Worm (Caenorhabditis elegans) whole organism, L2 larva: ENCODE measurements around the gene npr-17.
A peak's percentile ranks its signal among the peaks of the same experiment; 100 is the strongest.

Experiments
- C34F6.9 ChIP-seq: fragments of 150-350 bp; optimal IDR thresholded peaks from 2 replicates; lab custom pipeline; 2014; ENCODE audit warnings: missing biosample characterization, missing genetic modification characterization
- F13H6.1 ChIP-seq: sonication (generic microtip); optimal IDR thresholded peaks from 2 replicates; lab custom pipeline; 2016; ENCODE audit warnings: missing genetic modification characterization, missing compliant biosample characterization
- R02D3.7 ChIP-seq: fragments of 150-350 bp; optimal IDR thresholded peaks from 2 replicates; lab custom pipeline; 2014; ENCODE audit warnings: missing biosample characterization, missing genetic modification characterization
- Y55F3AM.14 ChIP-seq: fragments of 200-800 bp; sonication (Bioruptor generic); optimal IDR thresholded peaks from 2 replicates; lab custom pipeline; 2018; ENCODE audit warnings: mild to moderate bottlenecking, missing genetic modification characterization, missing compliant biosample characterization
- ZK546.5 ChIP-seq: sonication (generic microtip); optimal IDR thresholded peaks from 2 replicates; lab custom pipeline; 2017; ENCODE audit warnings: missing biosample characterization, missing genetic modification characterization
- alr-1 ChIP-seq: fragments of 150-350 bp; optimal IDR thresholded peaks from 2 replicates; lab custom pipeline; 2014; ENCODE audit warnings: missing biosample characterization, missing genetic modification characterization
- aly-2 ChIP-seq: fragments of 150-350 bp; optimal IDR thresholded peaks from 2 replicates; lab custom pipeline; 2014; ENCODE audit warnings: missing biosample characterization, missing genetic modification characterization
- ama-1 ChIP-seq: fragments of 150-350 bp; optimal IDR thresholded peaks from 2 replicates; lab custom pipeline; 2018; ENCODE audit warnings: inconsistent platforms
- blmp-1 ChIP-seq: sonication (generic microtip); optimal IDR thresholded peaks from 2 replicates; lab custom pipeline; 2017; ENCODE audit warnings: missing genetic modification characterization, mild to moderate bottlenecking, missing compliant biosample characterization, antibody characterized with exemption, moderate library complexity; ENCODE audit not compliant: insufficient read depth
- ceh-16 ChIP-seq: fragments of 150-350 bp; optimal IDR thresholded peaks from 2 replicates; lab custom pipeline; 2014; ENCODE audit warnings: missing biosample characterization, missing genetic modification characterization
- ceh-82 ChIP-seq: fragments of 150-350 bp; optimal IDR thresholded peaks from 2 replicates; lab custom pipeline; 2014; ENCODE audit warnings: missing biosample characterization, missing genetic modification characterization
- crh-2 ChIP-seq: sonication (generic microtip); optimal IDR thresholded peaks from 2 replicates; lab custom pipeline; 2017; ENCODE audit warnings: missing biosample characterization, missing genetic modification characterization
- egl-27 ChIP-seq: sonication (generic microtip); optimal IDR thresholded peaks from 3 replicates; lab custom pipeline; 2017; ENCODE audit warnings: missing biosample characterization, missing genetic modification reagents, missing genetic modification characterization
- elt-1 ChIP-seq: fragments of 150-350 bp; optimal IDR thresholded peaks from 2 replicates; lab custom pipeline; 2014; ENCODE audit warnings: missing biosample characterization, missing genetic modification characterization
- elt-3 ChIP-seq: sonication (generic microtip); optimal IDR thresholded peaks from 2 replicates; lab custom pipeline; 2017; ENCODE audit warnings: missing biosample characterization, missing genetic modification characterization
- fos-1 ChIP-seq: fragments of 150-350 bp; optimal IDR thresholded peaks from 2 replicates; lab custom pipeline; 2014; ENCODE audit warnings: missing biosample characterization, missing genetic modification characterization
- gmeb-1 ChIP-seq: fragments of 150-350 bp; optimal IDR thresholded peaks from 2 replicates; lab custom pipeline; 2014; ENCODE audit warnings: missing biosample characterization, missing genetic modification characterization
- lin-11 ChIP-seq: fragments of 150-350 bp; sonication (generic microtip); optimal IDR thresholded peaks from 2 replicates; lab custom pipeline; 2014; ENCODE audit warnings: missing biosample characterization, missing genetic modification characterization, inconsistent platforms, mixed read lengths
- lin-13 ChIP-seq: fragments of 150-350 bp; optimal IDR thresholded peaks from 2 replicates; lab custom pipeline; 2014; ENCODE audit warnings: missing biosample characterization, missing genetic modification reagents, missing genetic modification characterization
- lin-39 ChIP-seq: fragments of 150-350 bp; optimal IDR thresholded peaks from 2 replicates; lab custom pipeline; 2014; ENCODE audit warnings: missing biosample characterization, missing genetic modification reagents, missing genetic modification characterization
- lsy-2 ChIP-seq, 2 experiments: fragments of 150-350 bp in 1 of 2; sonication (generic microtip) in 1 of 2; optimal IDR thresholded peaks; 2 replicates each; lab custom pipeline; 2014 to 2017; ENCODE audit warnings: missing biosample characterization in 2 of 2, missing genetic modification characterization in 2 of 2
- mbf-1 ChIP-seq: sonication (generic microtip); optimal IDR thresholded peaks from 2 replicates; lab custom pipeline; 2017; ENCODE audit warnings: missing biosample characterization, missing genetic modification characterization
- mdl-1 ChIP-seq, 2 experiments: fragments of 150-350 bp in 1 of 2; sonication (generic microtip) in 1 of 2; optimal IDR thresholded peaks; 2 replicates each; lab custom pipeline; 2017; ENCODE audit warnings: missing biosample characterization in 2 of 2, missing genetic modification characterization in 2 of 2
- nhr-10 ChIP-seq: sonication (generic microtip); optimal IDR thresholded peaks from 2 replicates; lab custom pipeline; 2017; ENCODE audit warnings: missing biosample characterization, missing genetic modification characterization
- nhr-11 ChIP-seq: fragments of 150-350 bp; optimal IDR thresholded peaks from 2 replicates; lab custom pipeline; 2014; ENCODE audit warnings: missing biosample characterization, missing genetic modification characterization
- nhr-12 ChIP-seq: fragments of 150-350 bp; optimal IDR thresholded peaks from 2 replicates; lab custom pipeline; 2014; ENCODE audit warnings: missing biosample characterization, missing genetic modification characterization
- nhr-129 ChIP-seq: fragments of 150-350 bp; optimal IDR thresholded peaks from 2 replicates; lab custom pipeline; 2014; ENCODE audit warnings: missing biosample characterization, missing genetic modification characterization
- nhr-21 ChIP-seq: fragments of 150-350 bp; optimal IDR thresholded peaks from 2 replicates; lab custom pipeline; 2014; ENCODE audit warnings: missing biosample characterization, missing genetic modification characterization
- nhr-23 ChIP-seq: fragments of 150-350 bp; optimal IDR thresholded peaks from 2 replicates; lab custom pipeline; 2014; ENCODE audit warnings: missing biosample characterization, missing genetic modification reagents, missing genetic modification characterization
- nhr-237 ChIP-seq: fragments of 150-350 bp; optimal IDR thresholded peaks from 2 replicates; lab custom pipeline; 2014; ENCODE audit warnings: missing biosample characterization, missing genetic modification characterization
- nhr-25 ChIP-seq: fragments of 150-350 bp; sonication (generic microtip); optimal IDR thresholded peaks from 3 replicates; lab custom pipeline; 2014; ENCODE audit warnings: missing biosample characterization, missing genetic modification characterization
- nhr-6 ChIP-seq: fragments of 150-350 bp; optimal IDR thresholded peaks from 2 replicates; lab custom pipeline; 2014; ENCODE audit warnings: missing biosample characterization, missing genetic modification characterization
- nhr-77 ChIP-seq: fragments of 150-350 bp; optimal IDR thresholded peaks from 2 replicates; lab custom pipeline; 2014; ENCODE audit warnings: missing biosample characterization, missing genetic modification characterization
- peb-1 ChIP-seq: fragments of 150-350 bp; optimal IDR thresholded peaks from 2 replicates; lab custom pipeline; 2014; ENCODE audit warnings: missing biosample characterization, missing genetic modification characterization
- sem-4 ChIP-seq: fragments of 150-350 bp; optimal IDR thresholded peaks from 2 replicates; lab custom pipeline; 2014; ENCODE audit warnings: missing biosample characterization, missing genetic modification reagents, missing genetic modification characterization
- sma-3 ChIP-seq: sonication (generic microtip); optimal IDR thresholded peaks from 2 replicates; lab custom pipeline; 2016; ENCODE audit warnings: missing genetic modification reagents, missing genetic modification characterization, missing compliant biosample characterization
- sma-9 ChIP-seq, 2 experiments: fragments of 150-350 bp in 1 of 2; sonication (generic microtip) in 1 of 2; optimal IDR thresholded peaks; 2 replicates each; lab custom pipeline; 2014 to 2016; ENCODE audit warnings: missing genetic modification characterization in 2 of 2, mild to moderate bottlenecking in 1 of 2, missing biosample characterization in 1 of 2, missing compliant biosample characterization in 1 of 2, missing genetic modification reagents in 1 of 2, moderate library complexity in 1 of 2
- snpc-4 ChIP-seq: fragments of 150-350 bp; optimal IDR thresholded peaks from 2 replicates; lab custom pipeline; 2014; ENCODE audit warnings: missing biosample characterization, missing genetic modification characterization
- unc-39 ChIP-seq: fragments of 150-350 bp; optimal IDR thresholded peaks from 2 replicates; lab custom pipeline; 2014; ENCODE audit warnings: missing biosample characterization, missing genetic modification characterization
- unc-55 ChIP-seq: fragments of 150-350 bp; sonication (generic microtip); optimal IDR thresholded peaks from 3 replicates; lab custom pipeline; 2014; ENCODE audit warnings: missing biosample characterization, missing genetic modification reagents, missing genetic modification characterization
- unc-62 ChIP-seq: fragments of 150-350 bp; optimal IDR thresholded peaks from 2 replicates; lab custom pipeline; 2014; ENCODE audit warnings: missing biosample characterization, missing genetic modification reagents, missing genetic modification characterization
- zag-1 ChIP-seq: fragments of 150-350 bp; optimal IDR thresholded peaks from 2 replicates; lab custom pipeline; 2014; ENCODE audit warnings: missing biosample characterization, missing genetic modification characterization
- ztf-1 ChIP-seq: fragments of 200-800 bp; sonication (Bioruptor generic); conservative IDR thresholded peaks from 2 replicates; pipeline ENCODE4 v1.3.6; 2022; ENCODE audit warnings: missing genetic modification characterization, missing compliant biosample characterization
- ztf-11 ChIP-seq: sonication (generic microtip); optimal IDR thresholded peaks from 2 replicates; lab custom pipeline; 2017; ENCODE audit warnings: missing biosample characterization, missing genetic modification characterization
- ztf-4 ChIP-seq: fragments of 150-350 bp; optimal IDR thresholded peaks from 2 replicates; lab custom pipeline; 2014; ENCODE audit warnings: missing biosample characterization, missing genetic modification characterization

Gene npr-17

DNA sequence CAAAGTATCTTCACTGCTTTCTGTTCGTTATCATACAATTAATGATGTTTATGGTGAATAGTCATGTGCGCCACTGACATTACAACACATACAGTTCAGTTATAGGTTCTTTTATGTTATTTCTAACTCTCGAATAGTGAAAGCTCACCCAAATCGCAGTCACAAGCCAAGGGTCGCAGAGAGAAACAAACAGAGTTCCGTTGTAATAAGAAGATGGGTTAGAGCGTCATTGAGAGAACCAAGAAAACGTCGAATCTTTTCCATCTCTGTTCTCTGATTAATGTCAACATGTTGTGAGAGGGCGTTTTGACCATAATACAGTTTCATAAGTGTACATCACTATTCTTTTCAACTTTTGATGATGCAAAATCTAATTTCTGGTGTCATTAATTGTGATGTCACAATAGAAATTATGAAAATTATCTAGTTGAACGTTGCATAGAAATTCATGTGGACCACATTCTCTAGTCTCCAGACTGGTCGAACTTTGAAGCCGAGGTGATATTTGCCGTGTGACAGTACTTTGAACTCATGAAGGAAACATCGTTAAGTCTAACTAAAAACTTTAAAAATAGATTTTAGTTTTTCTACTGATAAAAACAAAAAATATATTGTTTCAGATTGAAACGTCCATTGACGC, 22.2 kb downstream of the npr-17 start:
- no peak for TF ChIP-seq nhr-23 (tag; lab: Kevin White, UChicago)
- peak; percentile 57 for TF ChIP-seq ama-1 (lab: Kevin White, UChicago)
- TF ChIP-seq nhr-21 (tag; lab: Kevin White, UChicago), result peak; percentile 33
- TF ChIP-seq nhr-129 (tag; lab: Kevin White, UChicago), result peak; percentile 65
- TF ChIP-seq elt-1 (tag; lab: Kevin White, UChicago), result no peak
- TF ChIP-seq nhr-6 (tag; lab: Kevin White, UChicago), result no peak
- no peak for TF ChIP-seq mbf-1 (tag; lab: Kevin White, UChicago)
- peak; percentile 33 for TF ChIP-seq sma-9 (GFP tag; optimal IDR thresholded peaks at IDR 0.05; lab: Kevin White, UChicago)
- TF ChIP-seq sma-9 (tag; optimal IDR thresholded peaks at IDR 0.05; lab: Kevin White, UChicago), result no peak
- TF ChIP-seq nhr-25 (tag; lab: Kevin White, UChicago), result peak; percentile 41
- TF ChIP-seq nhr-12 (tag; lab: Kevin White, UChicago), result no peak
- no peak for TF ChIP-seq Y55F3AM.14 (GFP tag; lab: Kevin White, UChicago)
- no peak for TF ChIP-seq snpc-4 (tag; lab: Kevin White, UChicago)
- no peak for TF ChIP-seq ZK546.5 (tag; lab: Kevin White, UChicago)
- no peak for TF ChIP-seq ztf-11 (tag; lab: Kevin White, UChicago)
- TF ChIP-seq alr-1, result no peak
- TF ChIP-seq sem-4 (tag; lab: Kevin White, UChicago), result no peak
- peak; percentile 6 for TF ChIP-seq crh-2 (tag; lab: Kevin White, UChicago)
- TF ChIP-seq lin-39 (tag; lab: Kevin White, UChicago), result no peak
- no peak for TF ChIP-seq unc-55
- peak; percentile 83 for TF ChIP-seq blmp-1 (tag; lab: Kevin White, UChicago)
- no peak for TF ChIP-seq F13H6.1 (tag; lab: Kevin White, UChicago)
- TF ChIP-seq fos-1, result peak; percentile 29
- TF ChIP-seq ztf-4 (tag; lab: Kevin White, UChicago), result peak; percentile 45
- no peak for TF ChIP-seq ceh-82 (tag; lab: Kevin White, UChicago)
- TF ChIP-seq mdl-1 (tag; optimal IDR thresholded peaks at IDR 0.05; lab: Kevin White, UChicago), result no peak
- TF ChIP-seq elt-3 (tag; lab: Kevin White, UChicago), result no peak
- TF ChIP-seq unc-39 (tag; lab: Kevin White, UChicago), result no peak
- no peak for TF ChIP-seq R02D3.7
- TF ChIP-seq sma-3 (GFP tag; lab: Kevin White, UChicago), result no peak
- no peak for TF ChIP-seq zag-1 (tag; lab: Kevin White, UChicago)
- TF ChIP-seq C34F6.9 (tag; lab: Kevin White, UChicago), result peak; percentile 15
- no peak for TF ChIP-seq lin-13
- TF ChIP-seq lsy-2 (tag; optimal IDR thresholded peaks at IDR 0.05; lab: Kevin White, UChicago), result peak in 1 of 2 experiments; percentile 39
- TF ChIP-seq nhr-77 (tag; lab: Kevin White, UChicago), result no peak
- TF ChIP-seq lin-11 (tag; lab: Kevin White, UChicago), result no peak

- TF ChIP-seq ztf-11 (tag; lab: Kevin White, UChicago) (no peak), lin-39 (tag; lab: Kevin White, UChicago) (no peak), lin-13 (peak; percentile 89), R02D3.7 (peak; percentile 50), nhr-77 (tag; lab: Kevin White, UChicago) (peak; percentile 80), sma-9 (GFP tag; optimal IDR thresholded peaks at IDR 0.05; lab: Kevin White, UChicago) (peak; percentile 95), sma-9 (tag; optimal IDR thresholded peaks at IDR 0.05; lab: Kevin White, UChicago) (no peak), mdl-1 (tag; optimal IDR thresholded peaks at IDR 0.05; lab: Kevin White, UChicago) (peak in 1 of 2 experiments; percentile 61), nhr-10 (tag; lab: Kevin White, UChicago) (no peak), nhr-23 (tag; lab: Kevin White, UChicago) (no peak), nhr-237 (tag; lab: Kevin White, UChicago) (no peak), nhr-11 (no peak), ZK546.5 (tag; lab: Kevin White, UChicago) (peak; percentile 47), unc-39 (tag; lab: Kevin White, UChicago) (no peak), sma-3 (GFP tag; lab: Kevin White, UChicago) (peak; percentile 94), snpc-4 (tag; lab: Kevin White, UChicago) (peak; percentile 73), ceh-82 (tag; lab: Kevin White, UChicago) (no peak), nhr-21 (tag; lab: Kevin White, UChicago) (peak; percentile 94), alr-1 (no peak), nhr-12 (tag; lab: Kevin White, UChicago) (peak; percentile 28), ztf-1 (GFP tag; lab: Robert Waterston, UW) (no peak), unc-55 (peak; percentile 97), F13H6.1 (tag; lab: Kevin White, UChicago) (peak; percentile 90), C34F6.9 (tag; lab: Kevin White, UChicago) (peak; percentile 92), lsy-2 (tag; optimal IDR thresholded peaks at IDR 0.05; lab: Kevin White, UChicago) (peak; percentile 86 to 95), fos-1 (peak; percentile 80), gmeb-1 (peak; percentile 93), egl-27 (tag; lab: Kevin White, UChicago) (peak; percentile 87), blmp-1 (tag; lab: Kevin White, UChicago) (peak; percentile 82), ama-1 (lab: Kevin White, UChicago) (no peak), unc-62 (GFP tag; lab: Kevin White, UChicago) (peak; percentile 26), ceh-16 (tag; lab: Kevin White, UChicago) (peak; percentile 56), nhr-25 (tag; lab: Kevin White, UChicago) (peak; percentile 94), elt-3 (tag; lab: Kevin White, UChicago) (no peak), mbf-1 (tag; lab: Kevin White, UChicago) (no peak), aly-2 (no peak), zag-1 (tag; lab: Kevin White, UChicago) (peak; percentile 52), Y55F3AM.14 (GFP tag; lab: Kevin White, UChicago) (peak; percentile 36), peb-1 (tag; lab: Kevin White, UChicago) (no peak)
These were observed 23.0 kb downstream of the npr-17 start, which contains the start of the genes eef-1B.1 and aco-2 for ce11 chrIII:7973201-7973767. Gene eef-1B.1, minus strand, starts transcription at chrIII:7973386. Gene aco-2, plus strand, starts transcription at chrIII:7973717.
